Fruit fly (Drosophila melanogaster) whole organism, embryonic: ENCODE results near the gene Ppm1.

ENCODE experiments used
- B-H1 ChIP-seq: fragments of 200-800 bp; sonication (Bioruptor generic); IDR thresholded peaks from 3 replicates; pipeline ENCODE4 v1.3.6; 2022; ENCODE audit warnings: missing biosample characterization, missing genetic modification characterization
- Blimp-1 ChIP-seq: fragments of 200-800 bp; sonication (Bioruptor generic); optimal IDR thresholded peaks from 3 replicates; lab custom pipeline; 2018; ENCODE audit warnings: missing biosample characterization, missing genetic modification characterization, mild to moderate bottlenecking, moderate library complexity, missing genetic modification reagents
- CG10267 ChIP-seq: fragments of 200-800 bp; sonication (Bioruptor generic); optimal IDR thresholded peaks from 2 replicates; lab custom pipeline; 2018; ENCODE audit warnings: missing biosample characterization, mild to moderate bottlenecking, missing genetic modification characterization, moderate library complexity
- CG10321 ChIP-seq: fragments of 200-800 bp; sonication (Bioruptor generic); IDR thresholded peaks from 2 replicates; pipeline ENCODE4 v1.3.6; 2022; ENCODE audit warnings: missing biosample characterization, missing genetic modification characterization
- CG10654 ChIP-seq: fragments of 200-800 bp; sonication (Bioruptor generic); optimal IDR thresholded peaks from 2 replicates; lab custom pipeline; 2016; ENCODE audit warnings: missing biosample characterization, missing genetic modification characterization
- CG10959 ChIP-seq: fragments of 200-800 bp; sonication (Bioruptor generic); IDR thresholded peaks from 2 replicates; pipeline ENCODE4 v1.3.6; 2022; ENCODE audit warnings: missing biosample characterization, missing genetic modification characterization
- CG12744 ChIP-seq: fragments of 200-800 bp; sonication (Bioruptor generic); optimal IDR thresholded peaks from 2 replicates; lab custom pipeline; 2016; ENCODE audit warnings: missing biosample characterization, missing genetic modification characterization
- CG12942 ChIP-seq: fragments of 200-800 bp; sonication (Bioruptor generic); optimal IDR thresholded peaks from 3 replicates; lab custom pipeline; 2016; ENCODE audit warnings: missing biosample characterization, missing genetic modification characterization
- CG15269 ChIP-seq: fragments of 200-800 bp; sonication (Bioruptor generic); optimal IDR thresholded peaks from 2 replicates; lab custom pipeline; 2018; ENCODE audit warnings: missing biosample characterization, mild to moderate bottlenecking, missing genetic modification characterization, moderate library complexity
- CG16779 ChIP-seq: fragments of 200-800 bp; sonication (Bioruptor generic); IDR thresholded peaks from 2 replicates; pipeline ENCODE4 v1.3.6; 2022; ENCODE audit warnings: missing biosample characterization, missing genetic modification characterization
- CG2199 ChIP-seq: fragments of 200-800 bp; sonication (Bioruptor generic); IDR thresholded peaks from 3 replicates; pipeline ENCODE4 v1.3.6; 2022; ENCODE audit warnings: missing biosample characterization, missing genetic modification characterization
- CG2202 ChIP-seq: fragments of 200-800 bp; sonication (Bioruptor generic); optimal IDR thresholded peaks from 2 replicates; lab custom pipeline; 2018; ENCODE audit warnings: missing biosample characterization, mild to moderate bottlenecking, missing genetic modification characterization
- CG4424 ChIP-seq: fragments of 200-800 bp; sonication (Bioruptor generic); optimal IDR thresholded peaks from 3 replicates; lab custom pipeline; 2016; ENCODE audit warnings: missing biosample characterization, missing genetic modification characterization
- CHES-1-like ChIP-seq: fragments of 200-800 bp; sonication (Bioruptor generic); optimal IDR thresholded peaks from 2 replicates; lab custom pipeline; 2016; ENCODE audit warnings: missing biosample characterization, missing genetic modification characterization
- CoRest ChIP-seq: fragments of 200-800 bp; sonication (Bioruptor generic); optimal IDR thresholded peaks from 3 replicates; lab custom pipeline; 2018; ENCODE audit warnings: missing biosample characterization, mild to moderate bottlenecking, missing genetic modification characterization, moderate library complexity
- CrebB ChIP-seq: fragments of 200-800 bp; sonication (Bioruptor generic); optimal IDR thresholded peaks from 3 replicates; lab custom pipeline; 2018; ENCODE audit warnings: missing biosample characterization, mild to moderate bottlenecking, missing genetic modification characterization
- D19B ChIP-seq: fragments of 200-800 bp; sonication (Bioruptor generic); optimal IDR thresholded peaks from 2 replicates; lab custom pipeline; 2017; ENCODE audit warnings: missing biosample characterization, mild to moderate bottlenecking, missing genetic modification characterization
- Dp ChIP-seq: fragments of 200-800 bp; sonication (Bioruptor generic); optimal IDR thresholded peaks from 2 replicates; lab custom pipeline; 2018; ENCODE audit warnings: missing biosample characterization, mild to moderate bottlenecking, missing genetic modification characterization, moderate library complexity
- E2f2 ChIP-seq: fragments of 200-800 bp; sonication (Bioruptor generic); IDR thresholded peaks from 2 replicates; pipeline ENCODE4 v1.3.6; 2022; ENCODE audit warnings: missing biosample characterization, missing genetic modification characterization
- GATAe ChIP-seq: fragments of 200-800 bp; sonication (Bioruptor generic); conservative IDR thresholded peaks from 2 replicates; pipeline ENCODE4 v1.3.6; 2022; ENCODE audit warnings: missing biosample characterization, missing genetic modification characterization
- HHEX ChIP-seq: fragments of 200-800 bp; sonication (Bioruptor generic); optimal IDR thresholded peaks from 3 replicates; lab custom pipeline; 2017; ENCODE audit warnings: missing biosample characterization, mild to moderate bottlenecking, missing genetic modification characterization, missing genetic modification reagents
- HLH3B ChIP-seq: fragments of 200-800 bp; sonication (Bioruptor generic); IDR thresholded peaks from 2 replicates; pipeline ENCODE4 v1.3.6; 2022; ENCODE audit warnings: missing biosample characterization, missing genetic modification characterization
- Hey ChIP-seq: fragments of 200-800 bp; sonication (Bioruptor generic); optimal IDR thresholded peaks from 3 replicates; lab custom pipeline; 2018; ENCODE audit warnings: missing biosample characterization, mild to moderate bottlenecking, missing genetic modification characterization
- Hmx ChIP-seq: fragments of 200-800 bp; sonication (Bioruptor generic); optimal IDR thresholded peaks from 2 replicates; lab custom pipeline; 2016; ENCODE audit warnings: missing biosample characterization, missing genetic modification characterization
- MESR4 ChIP-seq: fragments of 200-800 bp; sonication (Bioruptor generic); optimal IDR thresholded peaks from 2 replicates; lab custom pipeline; 2018; ENCODE audit warnings: missing biosample characterization, mild to moderate bottlenecking, missing genetic modification characterization, moderate library complexity
- Nf-YC ChIP-seq: fragments of 200-800 bp; optimal IDR thresholded peaks from 3 replicates; lab custom pipeline; 2019; ENCODE audit warnings: missing biosample characterization, mild to moderate bottlenecking, missing genetic modification characterization, moderate library complexity
- Sry-δ ChIP-seq: fragments of 200-800 bp; sonication (Bioruptor generic); optimal IDR thresholded peaks from 2 replicates; lab custom pipeline; 2016; ENCODE audit warnings: missing biosample characterization, missing genetic modification characterization
- Trl ChIP-seq, 3 experiments: fragments of >200 bp in 2 of 3; fragments of 200-800 bp in 1 of 3; sonication (Bioruptor generic) in 1 of 3; optimal IDR thresholded peaks; 2 replicates in 1 of 3; 3 replicates in 2 of 3; lab custom pipeline; 2016 to 2017; ENCODE audit warnings: missing biosample characterization in 1 of 3, missing genetic modification characterization in 1 of 3
- aop ChIP-seq: fragments of 200-800 bp; sonication (Bioruptor generic); IDR thresholded peaks from 2 replicates; pipeline ENCODE4 v1.3.6; 2022; ENCODE audit warnings: missing biosample characterization, missing genetic modification characterization
- ara ChIP-seq: fragments of 200-800 bp; sonication (Bioruptor generic); IDR thresholded peaks from 2 replicates; pipeline ENCODE4 v1.3.6; 2022; ENCODE audit warnings: missing biosample characterization, missing genetic modification characterization
- ash1 ChIP-seq: fragments of 200-800 bp; sonication (Bioruptor generic); optimal IDR thresholded peaks from 2 replicates; lab custom pipeline; 2018; ENCODE audit warnings: missing biosample characterization, mild to moderate bottlenecking, missing genetic modification characterization
- bigmax ChIP-seq: fragments of 200-800 bp; sonication (Bioruptor generic); optimal IDR thresholded peaks from 2 replicates; lab custom pipeline; 2018; ENCODE audit warnings: missing biosample characterization, mild to moderate bottlenecking, missing genetic modification characterization
- dpn ChIP-seq, 2 experiments: fragments of 200-800 bp; sonication (Bioruptor generic); optimal IDR thresholded peaks; 3 replicates each; lab custom pipeline; 2016; ENCODE audit warnings: missing biosample characterization in 2 of 2, missing genetic modification characterization in 2 of 2
- fd64A ChIP-seq: fragments of 200-800 bp; sonication (Bioruptor generic); optimal IDR thresholded peaks from 3 replicates; lab custom pipeline; 2018; ENCODE audit warnings: missing biosample characterization, mild to moderate bottlenecking, missing genetic modification characterization
- gce ChIP-seq: fragments of 200-800 bp; sonication (Bioruptor generic); IDR thresholded peaks from 3 replicates; pipeline ENCODE4 v1.3.6; 2022; ENCODE audit warnings: missing biosample characterization, missing genetic modification characterization
- gt ChIP-seq: fragments of 200-800 bp; sonication (Bioruptor generic); IDR thresholded peaks from 2 replicates; pipeline ENCODE4 v1.3.6; 2022; ENCODE audit warnings: missing biosample characterization, missing genetic modification characterization
- knrl ChIP-seq: fragments of 200-800 bp; sonication (Bioruptor generic); IDR thresholded peaks from 3 replicates; pipeline ENCODE4 v1.3.6; 2022; ENCODE audit warnings: missing biosample characterization, missing genetic modification characterization; ENCODE audit not compliant: partially characterized antibody
- lab ChIP-seq: fragments of 200-800 bp; sonication (Bioruptor generic); optimal IDR thresholded peaks from 3 replicates; lab custom pipeline; 2017; ENCODE audit warnings: missing biosample characterization, missing genetic modification characterization, mild to moderate bottlenecking, moderate library complexity, missing genetic modification reagents
- maf-S ChIP-seq: fragments of 200-800 bp; sonication (Bioruptor generic); optimal IDR thresholded peaks from 2 replicates; lab custom pipeline; 2016; ENCODE audit warnings: missing biosample characterization, missing genetic modification characterization
- org-1 ChIP-seq: fragments of 200-800 bp; sonication (Bioruptor generic); optimal IDR thresholded peaks from 2 replicates; lab custom pipeline; 2017; ENCODE audit warnings: missing biosample characterization, missing genetic modification characterization
- p53 ChIP-seq: fragments of 200-800 bp; sonication (Bioruptor generic); optimal IDR thresholded peaks from 2 replicates; lab custom pipeline; 2016; ENCODE audit warnings: missing biosample characterization, missing genetic modification characterization
- peb ChIP-seq: fragments of 200-800 bp; sonication (Bioruptor generic); IDR thresholded peaks from 2 replicates; pipeline ENCODE4 v1.3.6; 2022; ENCODE audit warnings: missing biosample characterization, missing genetic modification characterization
- sens-2 ChIP-seq: fragments of 200-800 bp; sonication (Bioruptor generic); IDR thresholded peaks from 2 replicates; pipeline ENCODE4 v1.3.6; 2022; ENCODE audit warnings: missing biosample characterization, missing genetic modification characterization
- sim ChIP-seq: fragments of 200-800 bp; sonication (Bioruptor generic); IDR thresholded peaks from 2 replicates; pipeline ENCODE4 v1.3.6; 2022; ENCODE audit warnings: missing biosample characterization, missing genetic modification characterization
- sqz ChIP-seq: fragments of 200-800 bp; sonication (Bioruptor generic); optimal IDR thresholded peaks from 3 replicates; lab custom pipeline; 2018; ENCODE audit warnings: missing biosample characterization, mild to moderate bottlenecking, missing genetic modification characterization
- tll ChIP-seq, 2 experiments: fragments of 200-800 bp in 1 of 2; fragments of >200 bp in 1 of 2; sonication (Bioruptor generic) in 1 of 2; optimal IDR thresholded peaks; 2 replicates each; lab custom pipeline; 2017 to 2019; ENCODE audit warnings: missing biosample characterization in 2 of 2, missing genetic modification characterization in 2 of 2, mild to moderate bottlenecking in 1 of 2, moderate library complexity in 1 of 2
- vnd ChIP-seq: fragments of 200-800 bp; sonication (Bioruptor generic); IDR thresholded peaks from 3 replicates; pipeline ENCODE4 v1.3.6; 2022; ENCODE audit warnings: missing biosample characterization, missing genetic modification characterization; ENCODE audit not compliant: partially characterized antibody
- vvl ChIP-seq: fragments of 200-800 bp; sonication (Bioruptor generic); IDR thresholded peaks from 2 replicates; pipeline ENCODE4 v1.3.6; 2022; ENCODE audit warnings: missing biosample characterization, missing genetic modification characterization
- zen2 ChIP-seq: fragments of 200-800 bp; sonication (Bioruptor generic); IDR thresholded peaks from 3 replicates; pipeline ENCODE4 v1.3.6; 2022; ENCODE audit warnings: missing biosample characterization, missing genetic modification characterization; ENCODE audit not compliant: partially characterized antibody

The Ppm1 gene

dm6 chr3L:563002-563627 lies 18.0 kb upstream of the Ppm1 start (continued):
- TF ChIP-seq maf-S (GFP tag; lab: Kevin White, UChicago) (no peak), CG12744 (GFP tag; lab: Kevin White, UChicago) (no peak), bigmax (GFP tag; lab: Kevin White, UChicago) (no peak), CG10959 (GFP tag; lab: Robert Waterston, UW) (0 out of 2 replicates have a peak, but pooled peaks have one; percentile 40), CrebB (peak; percentile 51), B-H1 (peak; percentile 44; the same call in 1 of the 3 replicates), tll (GFP tag; optimal IDR thresholded peaks at IDR 0.05; lab: Kevin White, UChicago) (no peak), vnd (GFP tag; lab: Robert Waterston, UW) (no peak), CHES-1-like (GFP tag; lab: Kevin White, UChicago) (no peak), zen2 (GFP tag; lab: Robert Waterston, UW) (no peak), Blimp-1 (GFP tag; lab: Kevin White, UChicago) (peak; percentile 78), Trl (optimal IDR thresholded peaks at IDR 0.05; lab: Kevin White, UChicago) (no peak), Trl (GFP tag; optimal IDR thresholded peaks at IDR 0.05; lab: Kevin White, UChicago) (peak; percentile 34), CG12942 (peak; percentile 48), sim (GFP tag; lab: Robert Waterston, UW) (peak; percentile 72), CG2199 (GFP tag; lab: Robert Waterston, UW) (peak; percentile 82; the same call in 2 of the 3 replicates), gt (GFP tag; lab: Robert Waterston, UW) (no peak), sqz (GFP tag; lab: Kevin White, UChicago) (peak; percentile 4), Nf-YC (tag; lab: Kevin White, UChicago) (no peak), CoRest (peak; percentile 54), MESR4 (GFP tag; lab: Kevin White, UChicago) (no peak), D19B (GFP tag; lab: Kevin White, UChicago) (peak; percentile 29), lab (GFP tag; lab: Kevin White, UChicago) (peak; percentile 73), GATAe (no peak), CG10267 (tag; lab: Kevin White, UChicago) (peak; percentile 62), CG2202 (peak; percentile 35), HHEX (GFP tag; lab: Kevin White, UChicago) (peak; percentile 47), Dp (GFP tag; lab: Kevin White, UChicago) (no peak), org-1 (GFP tag; lab: Kevin White, UChicago) (peak; percentile 39), CG4424 (GFP tag; lab: Kevin White, UChicago) (peak; percentile 73), fd64A (peak; percentile 44), CG10654 (peak; percentile 28), p53 (GFP tag; lab: Kevin White, UChicago) (no peak), CG15269 (tag; lab: Kevin White, UChicago) (peak; percentile 68), ara (GFP tag; lab: Robert Waterston, UW) (peak; percentile 76), Hmx (GFP tag; lab: Kevin White, UChicago) (no peak), sens-2 (peak; percentile 62; the same call in 1 of the 2 replicates), CG16779 (GFP tag; lab: Robert Waterston, UW) (no peak), E2f2 (peak; percentile 46; the same call in 1 of the 2 replicates), gce (GFP tag; lab: Robert Waterston, UW) (peak; percentile 74; the same call in 1 of the 3 replicates), peb (GFP tag; lab: Robert Waterston, UW) (0 out of 2 replicates have a peak, but pooled peaks have one; percentile 30), Sry-δ (peak; percentile 11), dpn (GFP tag; optimal IDR thresholded peaks at IDR 0.05; lab: Kevin White, UChicago) (peak; percentile 46 to 66), ash1 (no peak), aop (no peak), Hey (tag; lab: Kevin White, UChicago) (no peak), vvl (peak; percentile 93), HLH3B (GFP tag; lab: Robert Waterston, UW) (peak; percentile 37; the same call in 1 of the 2 replicates), CG10321 (no peak), knrl (no peak)
